Worm (Caenorhabditis elegans) whole organism, late embryonic: ENCODE data around the gene irld-6.

Source experiments
- C08G9.2 ChIP-seq: sonication (generic microtip); optimal IDR thresholded peaks from 2 replicates; lab custom pipeline; 2016; ENCODE audit warnings: mild to moderate bottlenecking, missing genetic modification characterization, moderate library complexity, missing compliant biosample characterization
- C38D4.7 ChIP-seq: fragments of 200-800 bp; sonication (Bioruptor generic); optimal IDR thresholded peaks from 2 replicates; lab custom pipeline; 2018; ENCODE audit warnings: mild to moderate bottlenecking, missing genetic modification characterization, moderate library complexity, missing compliant biosample characterization
- F13H6.1 ChIP-seq: sonication (generic microtip); optimal IDR thresholded peaks from 2 replicates; lab custom pipeline; 2016; ENCODE audit warnings: missing genetic modification characterization, missing compliant biosample characterization
- K02D7.2 ChIP-seq: sonication (generic microtip); optimal IDR thresholded peaks from 2 replicates; lab custom pipeline; 2017; ENCODE audit warnings: mild to moderate bottlenecking, missing genetic modification characterization, missing compliant biosample characterization
- ceh-14 ChIP-seq: sonication (generic microtip); optimal IDR thresholded peaks from 2 replicates; lab custom pipeline; 2016; ENCODE audit warnings: missing genotype, missing genetic modification characterization, missing compliant biosample characterization
- ceh-18 ChIP-seq: sonication (generic microtip); optimal IDR thresholded peaks from 2 replicates; lab custom pipeline; 2016; ENCODE audit warnings: missing genetic modification characterization, missing compliant biosample characterization
- ceh-45 ChIP-seq: fragments of 200-800 bp; sonication (Bioruptor generic); IDR thresholded peaks from 2 replicates; pipeline ENCODE4 v1.3.6; 2022; ENCODE audit warnings: missing genetic modification reagents, missing genetic modification characterization, missing compliant biosample characterization
- che-1 ChIP-seq: sonication (generic microtip); optimal IDR thresholded peaks from 2 replicates; lab custom pipeline; 2016; ENCODE audit warnings: mild to moderate bottlenecking, missing genetic modification characterization, missing compliant biosample characterization
- dve-1 ChIP-seq: sonication (generic microtip); optimal IDR thresholded peaks from 2 replicates; lab custom pipeline; 2017; ENCODE audit warnings: antibody characterized with exemption, mild to moderate bottlenecking, missing genetic modification characterization, missing compliant biosample characterization
- elt-2 ChIP-seq: sonication (generic microtip); optimal IDR thresholded peaks from 2 replicates; lab custom pipeline; 2016; ENCODE audit warnings: missing genetic modification reagents, missing genetic modification characterization, missing compliant biosample characterization
- ets-4 ChIP-seq: sonication (generic microtip); optimal IDR thresholded peaks from 2 replicates; lab custom pipeline; 2016; ENCODE audit warnings: missing genetic modification characterization, missing compliant biosample characterization
- eyg-1 ChIP-seq: sonication (generic microtip); optimal IDR thresholded peaks from 2 replicates; lab custom pipeline; 2016; ENCODE audit warnings: missing genotype, missing genetic modification characterization, missing compliant biosample characterization
- gmeb-2 ChIP-seq: sonication (generic microtip); optimal IDR thresholded peaks from 2 replicates; lab custom pipeline; 2016; ENCODE audit warnings: missing genetic modification characterization, inconsistent platforms, missing compliant biosample characterization
- hlh-13 ChIP-seq: fragments of 200-800 bp; sonication (Bioruptor generic); optimal IDR thresholded peaks from 2 replicates; lab custom pipeline; 2018; ENCODE audit warnings: mild to moderate bottlenecking, missing genetic modification characterization, missing compliant biosample characterization
- hlh-15 ChIP-seq: sonication (generic microtip); optimal IDR thresholded peaks from 2 replicates; lab custom pipeline; 2016; ENCODE audit warnings: missing genetic modification characterization, missing compliant biosample characterization
- hlh-30 ChIP-seq: sonication (generic microtip); optimal IDR thresholded peaks from 2 replicates; lab custom pipeline; 2017; ENCODE audit warnings: antibody characterized with exemption, missing genetic modification characterization, missing compliant biosample characterization; ENCODE audit not compliant: insufficient read depth
- madf-2 ChIP-seq: sonication (generic microtip); optimal IDR thresholded peaks from 2 replicates; lab custom pipeline; 2017; ENCODE audit warnings: missing genetic modification characterization, missing compliant biosample characterization
- mec-3 ChIP-seq: sonication (generic microtip); optimal IDR thresholded peaks from 2 replicates; lab custom pipeline; 2016; ENCODE audit warnings: borderline replicate concordance, missing genetic modification characterization, missing compliant biosample characterization
- nfya-1 ChIP-seq: sonication (generic microtip); optimal IDR thresholded peaks from 2 replicates; lab custom pipeline; 2017; ENCODE audit warnings: missing genetic modification characterization, mild to moderate bottlenecking, missing compliant biosample characterization, antibody characterized with exemption, moderate library complexity
- nhr-232 ChIP-seq: sonication (generic microtip); optimal IDR thresholded peaks from 2 replicates; lab custom pipeline; 2016; ENCODE audit warnings: missing genetic modification characterization, missing compliant biosample characterization
- npax-4 ChIP-seq: sonication (generic microtip); optimal IDR thresholded peaks from 2 replicates; lab custom pipeline; 2016; ENCODE audit warnings: missing genetic modification characterization, missing compliant biosample characterization
- odd-2 ChIP-seq: sonication (generic microtip); optimal IDR thresholded peaks from 2 replicates; lab custom pipeline; 2017; ENCODE audit warnings: antibody characterized with exemption, mild to moderate bottlenecking, missing genetic modification characterization, missing compliant biosample characterization
- pax-1 ChIP-seq: fragments of 150-350 bp; optimal IDR thresholded peaks from 2 replicates; lab custom pipeline; 2014; ENCODE audit warnings: missing biosample characterization, missing genetic modification characterization
- pqm-1 ChIP-seq: sonication (generic microtip); optimal IDR thresholded peaks from 2 replicates; lab custom pipeline; 2016; ENCODE audit warnings: missing genetic modification characterization, missing compliant biosample characterization
- pros-1 ChIP-seq: fragments of 150-350 bp; optimal IDR thresholded peaks from 2 replicates; lab custom pipeline; 2014; ENCODE audit warnings: missing biosample characterization, missing genetic modification reagents, missing genetic modification characterization
- rnt-1 ChIP-seq: sonication (generic microtip); optimal IDR thresholded peaks from 2 replicates; lab custom pipeline; 2016; ENCODE audit warnings: missing genetic modification characterization, missing compliant biosample characterization
- sox-2 ChIP-seq: fragments of 200-800 bp; sonication (Bioruptor generic); IDR thresholded peaks from 2 replicates; pipeline ENCODE4 v1.3.6; 2022; ENCODE audit warnings: missing genetic modification reagents, missing genetic modification characterization, missing compliant biosample characterization
- sox-4 ChIP-seq: sonication (generic microtip); optimal IDR thresholded peaks from 2 replicates; lab custom pipeline; 2017; ENCODE audit warnings: mild to moderate bottlenecking, missing genetic modification characterization, inconsistent platforms, missing compliant biosample characterization
- tbx-7 ChIP-seq: sonication (generic microtip); optimal IDR thresholded peaks from 2 replicates; lab custom pipeline; 2016; ENCODE audit warnings: missing genotype, missing genetic modification characterization, missing compliant biosample characterization
- unc-42 ChIP-seq: sonication (generic microtip); optimal IDR thresholded peaks from 2 replicates; lab custom pipeline; 2016; ENCODE audit warnings: missing genotype, missing genetic modification characterization, missing compliant biosample characterization
- unc-55 ChIP-seq: sonication (generic microtip); optimal IDR thresholded peaks from 2 replicates; lab custom pipeline; 2017; ENCODE audit warnings: missing biosample characterization, missing genetic modification reagents, missing genetic modification characterization
- ztf-16 ChIP-seq: sonication (generic microtip); optimal IDR thresholded peaks from 2 replicates; lab custom pipeline; 2017; ENCODE audit warnings: missing genetic modification characterization, missing compliant biosample characterization

irld-6 gene

ce11 chrV:10731989-10732472 lies 24.6 kb downstream of the irld-6 start, which contains the start of gene T28B11.1:
Gene T28B11.1 (minus strand): TSS chrV:10732422.
- TF ChIP-seq elt-2 (tag; lab: Kevin White, UChicago): peak; percentile 94
- no peak for TF ChIP-seq tbx-7 (tag; lab: Kevin White, UChicago)

ce11 chrV:10730824-10731416 lies 25.7 kb downstream of the irld-6 start:
- TF ChIP-seq unc-55 (GFP tag; lab: Kevin White, UChicago): peak; percentile 47
- no peak for TF ChIP-seq hlh-15 (tag; lab: Kevin White, UChicago)

- TF ChIP-seq dve-1 (tag; lab: Kevin White, UChicago) (peak; percentile 66), gmeb-2 (tag; lab: Kevin White, UChicago) (no peak), ceh-18 (tag; lab: Kevin White, UChicago) (no peak), eyg-1 (tag; lab: Kevin White, UChicago) (no peak), ceh-45 (GFP tag; lab: Robert Waterston, UW) (no peak), elt-2 (tag; lab: Kevin White, UChicago) (peak; percentile 45), pqm-1 (peak; percentile 21), F13H6.1 (tag; lab: Kevin White, UChicago) (no peak), odd-2 (tag; lab: Kevin White, UChicago) (no peak), hlh-30 (tag; lab: Kevin White, UChicago) (peak; percentile 7), che-1 (tag; lab: Kevin White, UChicago) (no peak)
These were observed 27.1 kb downstream of the irld-6 start for ce11 chrV:10729456-10729904.

- TF ChIP-seq ceh-18 (tag; lab: Kevin White, UChicago) (peak; percentile 73), npax-4 (tag; lab: Kevin White, UChicago) (no peak), ceh-45 (GFP tag; lab: Robert Waterston, UW) (no peak), C08G9.2 (no peak), madf-2 (tag; lab: Kevin White, UChicago) (no peak), hlh-13 (GFP tag; lab: Kevin White, UChicago) (no peak), nfya-1 (tag; lab: Kevin White, UChicago) (peak; percentile 32), rnt-1 (tag; lab: Kevin White, UChicago) (peak; percentile 19), unc-42 (tag; lab: Kevin White, UChicago) (no peak), unc-55 (GFP tag; lab: Kevin White, UChicago) (peak; percentile 92), ets-4 (tag; lab: Kevin White, UChicago) (no peak), mec-3 (tag; lab: Kevin White, UChicago) (no peak), ceh-14 (no peak), pros-1 (tag; lab: Kevin White, UChicago) (no peak)
These were observed 28.9 kb downstream of the irld-6 start for ce11 chrV:10727651-10728050.

ce11 chrV:10726691-10727090 lies 29.9 kb downstream of the irld-6 start:
- TF ChIP-seq nhr-232: no peak
- TF ChIP-seq pax-1 (tag; lab: Kevin White, UChicago): no peak
- TF ChIP-seq ceh-45 (GFP tag; lab: Robert Waterston, UW): no peak
- no peak for TF ChIP-seq C38D4.7
- TF ChIP-seq sox-4 (tag; lab: Kevin White, UChicago): no peak
- TF ChIP-seq elt-2 (tag; lab: Kevin White, UChicago): peak; percentile 88
- TF ChIP-seq ztf-16 (tag; lab: Kevin White, UChicago): no peak

ce11 chrV:10725424-10725951 lies 31.1 kb downstream of the irld-6 start:
- TF ChIP-seq sox-2 (GFP tag; lab: Robert Waterston, UW): no peak
- no peak for TF ChIP-seq ztf-16 (tag; lab: Kevin White, UChicago)
- TF ChIP-seq K02D7.2 (tag; lab: Kevin White, UChicago): no peak
- no peak for TF ChIP-seq hlh-13 (GFP tag; lab: Kevin White, UChicago)
- no peak for TF ChIP-seq elt-2 (tag; lab: Kevin White, UChicago)
